Fruit fly (Drosophila melanogaster) whole organism, embryonic: Measurements from ENCODE around the gene CG1764.
A peak's percentile ranks its signal among the peaks of the same experiment; 100 is the strongest.

Experiments
- CG10654 ChIP-seq: fragments of 200-800 bp; sonication (Bioruptor generic); optimal IDR thresholded peaks from 2 replicates; lab custom pipeline; 2016; ENCODE audit warnings: missing biosample characterization, missing genetic modification characterization
- CG11093 ChIP-seq: fragments of 200-800 bp; sonication (Bioruptor generic); IDR thresholded peaks from 3 replicates; pipeline ENCODE4 v1.3.6; 2022; ENCODE audit warnings: missing biosample characterization, missing genetic modification characterization
- CG11504 ChIP-seq: fragments of 200-800 bp; sonication (Bioruptor generic); optimal IDR thresholded peaks from 3 replicates; lab custom pipeline; 2019; ENCODE audit warnings: missing biosample characterization, mild to moderate bottlenecking, missing genetic modification characterization, moderate library complexity
- CG11696 ChIP-seq: fragments of 200-800 bp; sonication (Bioruptor generic); IDR thresholded peaks from 2 replicates; pipeline ENCODE4 v1.3.6; 2022; ENCODE audit warnings: missing biosample characterization, missing genetic modification characterization
- CG15269 ChIP-seq: fragments of 200-800 bp; sonication (Bioruptor generic); optimal IDR thresholded peaks from 2 replicates; lab custom pipeline; 2018; ENCODE audit warnings: missing biosample characterization, mild to moderate bottlenecking, missing genetic modification characterization, moderate library complexity
- CG17328 ChIP-seq: fragments of 200-800 bp; sonication (Bioruptor generic); IDR thresholded peaks from 2 replicates; pipeline ENCODE4 v1.3.6; 2022; ENCODE audit warnings: missing biosample characterization, missing genetic modification characterization
- CG17359 ChIP-seq: fragments of 200-800 bp; sonication (Bioruptor generic); optimal IDR thresholded peaks from 3 replicates; lab custom pipeline; 2018; ENCODE audit warnings: missing biosample characterization, mild to moderate bottlenecking, missing genetic modification characterization, moderate library complexity
- CG18476 ChIP-seq: fragments of 200-800 bp; sonication (Bioruptor generic); optimal IDR thresholded peaks from 2 replicates; lab custom pipeline; 2016; ENCODE audit warnings: missing biosample characterization, mild to moderate bottlenecking, missing genetic modification characterization
- CG18599 ChIP-seq: fragments of 200-800 bp; sonication (Bioruptor generic); optimal IDR thresholded peaks from 3 replicates; lab custom pipeline; 2017; ENCODE audit warnings: missing biosample characterization, missing genetic modification characterization, mild to moderate bottlenecking, moderate library complexity, missing genetic modification reagents
- CG2202 ChIP-seq: fragments of 200-800 bp; sonication (Bioruptor generic); optimal IDR thresholded peaks from 2 replicates; lab custom pipeline; 2018; ENCODE audit warnings: missing biosample characterization, mild to moderate bottlenecking, missing genetic modification characterization
- CG3065 ChIP-seq: fragments of 200-800 bp; sonication (Bioruptor generic); optimal IDR thresholded peaks from 2 replicates; lab custom pipeline; 2016; ENCODE audit warnings: missing biosample characterization, missing genetic modification characterization
- CG31388 ChIP-seq: fragments of 200-800 bp; sonication (Bioruptor generic); optimal IDR thresholded peaks from 2 replicates; lab custom pipeline; 2016; ENCODE audit warnings: missing biosample characterization, missing genetic modification characterization
- CG7556 ChIP-seq: fragments of 200-800 bp; sonication (Bioruptor generic); optimal IDR thresholded peaks from 2 replicates; lab custom pipeline; 2017; ENCODE audit warnings: missing biosample characterization, mild to moderate bottlenecking, missing genetic modification characterization
- CG8290 ChIP-seq, 3 experiments: fragments of 200-800 bp; sonication (Bioruptor generic); optimal IDR thresholded peaks; 2 replicates each; lab custom pipeline; 2016 to 2019; ENCODE audit warnings: missing biosample characterization in 3 of 3, missing genetic modification characterization in 3 of 3, mild to moderate bottlenecking in 2 of 3, moderate library complexity in 1 of 3
- CG8924 ChIP-seq: fragments of 200-800 bp; optimal IDR thresholded peaks from 3 replicates; lab custom pipeline; 2019; ENCODE audit warnings: missing biosample characterization, mild to moderate bottlenecking, missing genetic modification characterization, moderate library complexity
- CG8944 ChIP-seq: fragments of 200-800 bp; sonication (Bioruptor generic); optimal IDR thresholded peaks from 3 replicates; lab custom pipeline; 2016; ENCODE audit warnings: missing biosample characterization, missing genetic modification characterization
- D19A ChIP-seq: fragments of 200-800 bp; optimal IDR thresholded peaks from 3 replicates; lab custom pipeline; 2019; ENCODE audit warnings: missing biosample characterization, mild to moderate bottlenecking, missing genetic modification characterization, moderate library complexity
- Dfd ChIP-seq, 2 experiments: fragments of >200 bp; optimal IDR thresholded peaks; 2 replicates each; lab custom pipeline; 2017; ENCODE audit warnings: missing biosample characterization in 2 of 2, missing genetic modification characterization in 2 of 2
- Fer1 ChIP-seq: fragments of 200-800 bp; sonication (Bioruptor generic); optimal IDR thresholded peaks from 2 replicates; lab custom pipeline; 2017; ENCODE audit warnings: missing biosample characterization, mild to moderate bottlenecking, missing genetic modification characterization
- Fer2 ChIP-seq: fragments of 200-800 bp; sonication (Bioruptor generic); optimal IDR thresholded peaks from 2 replicates; lab custom pipeline; 2018; ENCODE audit warnings: missing biosample characterization, mild to moderate bottlenecking, missing genetic modification characterization, moderate library complexity
- Gsc ChIP-seq: fragments of 200-800 bp; sonication (Bioruptor generic); IDR thresholded peaks from 2 replicates; pipeline ENCODE4 v1.3.6; 2022; ENCODE audit warnings: missing biosample characterization, missing genetic modification characterization
- Hand ChIP-seq: fragments of 200-800 bp; sonication (Bioruptor generic); optimal IDR thresholded peaks from 2 replicates; lab custom pipeline; 2017; ENCODE audit warnings: mild to moderate bottlenecking, missing biosample characterization, missing genetic modification reagents, missing genetic modification characterization
- Hr3 ChIP-seq: fragments of 200-800 bp; sonication (Bioruptor generic); optimal IDR thresholded peaks from 3 replicates; lab custom pipeline; 2016; ENCODE audit warnings: missing biosample characterization, missing genetic modification characterization
- Hr78 ChIP-seq, 2 experiments: fragments of 200-800 bp in 1 of 2; fragments of >200 bp in 1 of 2; sonication (Bioruptor generic) in 1 of 2; optimal IDR thresholded peaks; 2 replicates each; lab custom pipeline; 2017 to 2019; ENCODE audit warnings: missing biosample characterization in 2 of 2, missing genetic modification characterization in 2 of 2, mild to moderate bottlenecking in 1 of 2, moderate library complexity in 1 of 2
- Hsf ChIP-seq: fragments of 200-800 bp; sonication (Bioruptor generic); optimal IDR thresholded peaks from 3 replicates; lab custom pipeline; 2016; ENCODE audit warnings: missing biosample characterization, missing genetic modification characterization
- Jarid2 ChIP-seq: fragments of 200-800 bp; sonication (Bioruptor generic); optimal IDR thresholded peaks from 3 replicates; lab custom pipeline; 2017; ENCODE audit warnings: mild to moderate bottlenecking, missing biosample characterization, missing genetic modification reagents, missing genetic modification characterization
- Med ChIP-seq: fragments of 200-800 bp; sonication (Bioruptor generic); peaks from one replicate; lab custom pipeline; 2016; ENCODE audit warnings: missing biosample characterization, missing genetic modification characterization, mild to moderate bottlenecking, inconsistent platforms, moderate library complexity
- Sin3A ChIP-seq: fragments of >200 bp; optimal IDR thresholded peaks from 2 replicates; lab custom pipeline; 2018
- ac ChIP-seq: fragments of 200-800 bp; sonication (Bioruptor generic); optimal IDR thresholded peaks from 3 replicates; lab custom pipeline; 2017; ENCODE audit warnings: missing biosample characterization, mild to moderate bottlenecking, missing genetic modification characterization
- bab2 ChIP-seq: fragments of 200-800 bp; sonication (Bioruptor generic); optimal IDR thresholded peaks from 2 replicates; lab custom pipeline; 2016; ENCODE audit warnings: missing biosample characterization, missing genetic modification characterization
- cas ChIP-seq: fragments of 200-800 bp; sonication (Bioruptor generic); IDR thresholded peaks from 2 replicates; pipeline ENCODE4 v1.3.6; 2022; ENCODE audit warnings: missing biosample characterization, missing genetic modification characterization
- dmrt11E ChIP-seq: fragments of 200-800 bp; sonication (Bioruptor generic); optimal IDR thresholded peaks from 3 replicates; lab custom pipeline; 2018; ENCODE audit warnings: missing biosample characterization, mild to moderate bottlenecking, missing genetic modification characterization, moderate library complexity
- dmrt99B ChIP-seq: fragments of 200-800 bp; sonication (Bioruptor generic); optimal IDR thresholded peaks from 2 replicates; lab custom pipeline; 2018; ENCODE audit warnings: missing biosample characterization, mild to moderate bottlenecking, missing genetic modification characterization, moderate library complexity
- ewg ChIP-seq: fragments of 200-800 bp; sonication (Bioruptor generic); optimal IDR thresholded peaks from 3 replicates; lab custom pipeline; 2017; ENCODE audit warnings: mild to moderate bottlenecking, missing biosample characterization, missing genetic modification reagents, missing genetic modification characterization
- gfzf ChIP-seq: fragments of 200-800 bp; sonication (Bioruptor generic); optimal IDR thresholded peaks from 2 replicates; lab custom pipeline; 2016; ENCODE audit warnings: missing biosample characterization, mild to moderate bottlenecking, missing genetic modification characterization, moderate library complexity
- grau ChIP-seq: fragments of 200-800 bp; optimal IDR thresholded peaks from 3 replicates; lab custom pipeline; 2019; ENCODE audit warnings: missing biosample characterization, mild to moderate bottlenecking, missing genetic modification characterization, moderate library complexity
- gsb-n ChIP-seq: fragments of 200-800 bp; sonication (Bioruptor generic); optimal IDR thresholded peaks from 3 replicates; lab custom pipeline; 2018; ENCODE audit warnings: missing biosample characterization, mild to moderate bottlenecking, missing genetic modification characterization
- hkb ChIP-seq, 2 experiments: fragments of 200-800 bp in 1 of 2; fragments of >200 bp in 1 of 2; sonication (Bioruptor generic) in 1 of 2; IDR thresholded peaks in 1 of 2; optimal IDR thresholded peaks in 1 of 2; 2 replicates each; pipeline versions ENCODE4 v1.3.6 to Lab custom; 2017 to 2022; ENCODE audit warnings: missing biosample characterization in 1 of 2, missing genetic modification characterization in 1 of 2
- kay ChIP-seq: fragments of 200-800 bp; sonication (Bioruptor generic); optimal IDR thresholded peaks from 2 replicates; lab custom pipeline; 2016; ENCODE audit warnings: missing biosample characterization, missing genetic modification characterization
- lbe ChIP-seq: fragments of 200-800 bp; sonication (Bioruptor generic); optimal IDR thresholded peaks from 2 replicates; lab custom pipeline; 2016; ENCODE audit warnings: missing biosample characterization, mild to moderate bottlenecking, missing genetic modification characterization
- lilli ChIP-seq: fragments of 200-800 bp; sonication (Bioruptor generic); optimal IDR thresholded peaks from 3 replicates; lab custom pipeline; 2016; ENCODE audit warnings: missing biosample characterization, missing genetic modification characterization
- ro ChIP-seq: fragments of 200-800 bp; sonication (Bioruptor generic); IDR thresholded peaks from 2 replicates; pipeline ENCODE4 v1.3.6; 2022; ENCODE audit warnings: missing biosample characterization, missing genetic modification characterization
- row ChIP-seq: fragments of 200-800 bp; sonication (Bioruptor generic); IDR thresholded peaks from 3 replicates; pipeline ENCODE4 v1.3.6; 2022; ENCODE audit warnings: missing biosample characterization, missing genetic modification characterization
- slbo ChIP-seq: fragments of 200-800 bp; sonication (Bioruptor generic); IDR thresholded peaks from 2 replicates; pipeline ENCODE4 v1.3.6; 2022; ENCODE audit warnings: missing biosample characterization, missing genetic modification characterization
- sqz ChIP-seq: fragments of 200-800 bp; sonication (Bioruptor generic); optimal IDR thresholded peaks from 3 replicates; lab custom pipeline; 2018; ENCODE audit warnings: missing biosample characterization, mild to moderate bottlenecking, missing genetic modification characterization
- sug ChIP-seq: fragments of 200-800 bp; optimal IDR thresholded peaks from 2 replicates; lab custom pipeline; 2019; ENCODE audit warnings: missing biosample characterization, mild to moderate bottlenecking, missing genetic modification characterization, moderate library complexity

Gene CG1764

dm6 chrX:13319376-13319883 lies 17.2 kb upstream of the CG1764 start (continued):
- TF ChIP-seq CG8924 (peak; percentile 29), lbe (GFP tag; lab: Kevin White, UChicago) (peak; percentile 20), Gsc (no peak), CG7556 (peak; percentile 31), gsb-n (peak; percentile 22), Fer2 (peak; percentile 33), slbo (GFP tag; lab: Robert Waterston, UW) (peak; percentile 29; the same call in 1 of the 2 replicates), Hand (GFP tag; lab: Kevin White, UChicago) (peak; percentile 27)

- TF ChIP-seq grau (peak; percentile 49), CG11696 (no peak), Hr78 (GFP tag; optimal IDR thresholded peaks at IDR 0.05; lab: Kevin White, UChicago) (peak in 1 of 2 experiments; percentile 43)
- TF ChIP-seq, all 482 proteins: peak for 2
These were observed 13.2 kb upstream of the CG1764 start for dm6 chrX:13315463-13315817.

dm6 chrX:13314789-13315462 lies 12.7 kb upstream of the CG1764 start:
- TF ChIP-seq lilli (GFP tag; lab: Kevin White, UChicago), result no peak
- TF ChIP-seq D19A (tag; lab: Kevin White, UChicago), result peak; percentile 75
- no peak for TF ChIP-seq cas
- TF ChIP-seq CG17328 (GFP tag; lab: Robert Waterston, UW), result 0 out of 2 replicates have a peak, but pooled peaks have one; percentile 10
- TF ChIP-seq dmrt99B (tag; lab: Kevin White, UChicago), result no peak
- TF ChIP-seq row (GFP tag; lab: Robert Waterston, UW), result 0 out of 3 replicates have a peak, but pooled peaks have one; percentile 15
- TF ChIP-seq CG18599 (GFP tag; lab: Kevin White, UChicago), result no peak
- TF ChIP-seq gfzf (GFP tag; lab: Kevin White, UChicago), result no peak
- TF ChIP-seq Dfd (GFP tag; optimal IDR thresholded peaks at IDR 0.05; lab: Kevin White, UChicago), result no peak
- TF ChIP-seq CG8944 (GFP tag; lab: Kevin White, UChicago), result no peak
- TF ChIP-seq CG18476 (GFP tag; lab: Kevin White, UChicago), result no peak
- TF ChIP-seq Hsf (GFP tag; lab: Kevin White, UChicago), result no peak
- no peak for TF ChIP-seq CG3065 (GFP tag; lab: Kevin White, UChicago)
- TF ChIP-seq CG10654 (GFP tag; lab: Kevin White, UChicago), result no peak
- TF ChIP-seq Hr3, result no peak
- no peak for TF ChIP-seq Fer1
- no peak for TF ChIP-seq CG11093 (GFP tag; lab: Robert Waterston, UW)
- peak; percentile 47 for TF ChIP-seq Jarid2
- no peak for TF ChIP-seq kay (GFP tag; lab: Kevin White, UChicago)
- TF ChIP-seq CG11504 (tag; lab: Kevin White, UChicago), result no peak
- no peak for TF ChIP-seq CG31388 (GFP tag; lab: Kevin White, UChicago)
- TF ChIP-seq ac (GFP tag; lab: Kevin White, UChicago), result no peak
- no peak for TF ChIP-seq ro (GFP tag; lab: Robert Waterston, UW)
- TF ChIP-seq Med (GFP tag; lab: Kevin White, UChicago), result peak; percentile 61
- no peak for TF ChIP-seq ewg (GFP tag; lab: Kevin White, UChicago)
- no peak for TF ChIP-seq CG2202 (tag; lab: Kevin White, UChicago)
- TF ChIP-seq CG15269 (tag; lab: Kevin White, UChicago), result no peak
- TF ChIP-seq dmrt11E (tag; lab: Kevin White, UChicago), result no peak
- peak; percentile 33 for TF ChIP-seq sqz (GFP tag; lab: Kevin White, UChicago)
- TF ChIP-seq bab2 (GFP tag; lab: Kevin White, UChicago), result no peak
- no peak for TF ChIP-seq Sin3A (lab: Kevin White, UChicago)
- no peak for TF ChIP-seq CG8290 (GFP tag; optimal IDR thresholded peaks at IDR 0.05; lab: Kevin White, UChicago)
- peak in 1 of 2 experiments; percentile 31 for TF ChIP-seq CG8290 (tag; optimal IDR thresholded peaks at IDR 0.05; lab: Kevin White, UChicago)
- peak; percentile 14 for TF ChIP-seq CG17359 (tag; lab: Kevin White, UChicago)
- TF ChIP-seq Hr78 (GFP tag; optimal IDR thresholded peaks at IDR 0.05; lab: Kevin White, UChicago), result no peak
- peak; percentile 10 for TF ChIP-seq sug
- no peak for TF ChIP-seq hkb (optimal IDR thresholded peaks at IDR 0.05; lab: Kevin White, UChicago)
- TF ChIP-seq hkb (GFP tag; IDR thresholded peaks at IDR 0.05; lab: Robert Waterston, UW), result no peak
